Worm (Caenorhabditis elegans) whole organism, young adult: ENCODE data around the gene idpp-11.

Experiments
- B0019.2 ChIP-seq: fragments of 200-800 bp; sonication (Bioruptor generic); conservative IDR thresholded peaks from 2 replicates; pipeline ENCODE4 v1.3.6; 2022; ENCODE audit warnings: missing genetic modification reagents, missing genetic modification characterization, missing compliant biosample characterization
- C06A6.2 ChIP-seq: fragments of 200-800 bp; sonication (Bioruptor generic); conservative IDR thresholded peaks from 2 replicates; pipeline ENCODE4 v1.3.6; 2022; ENCODE audit warnings: missing genetic modification characterization, missing compliant biosample characterization
- F10E7.11 ChIP-seq: sonication (generic microtip); optimal IDR thresholded peaks from 2 replicates; lab custom pipeline; 2017; ENCODE audit warnings: mild to moderate bottlenecking, missing genetic modification characterization, moderate library complexity, missing compliant biosample characterization
- F33H1.4 ChIP-seq: fragments of 200-800 bp; sonication (Bioruptor generic); IDR thresholded peaks from 2 replicates; pipeline ENCODE4 v1.3.6; 2022; ENCODE audit warnings: missing genetic modification reagents, missing genetic modification characterization, missing compliant biosample characterization
- F52B5.7 ChIP-seq: sonication (generic microtip); optimal IDR thresholded peaks from 2 replicates; lab custom pipeline; 2016; ENCODE audit warnings: mild to moderate bottlenecking, missing genetic modification characterization, missing compliant biosample characterization
- F57A8.1 ChIP-seq: fragments of 200-800 bp; sonication (Bioruptor generic); optimal IDR thresholded peaks from 2 replicates; lab custom pipeline; 2018; ENCODE audit warnings: mild to moderate bottlenecking, missing genetic modification characterization, moderate library complexity, missing compliant biosample characterization
- T26A5.8 ChIP-seq: sonication (generic microtip); optimal IDR thresholded peaks from 2 replicates; lab custom pipeline; 2016; ENCODE audit warnings: missing genetic modification characterization, missing compliant biosample characterization
- Y53F4B.3 ChIP-seq: fragments of 200-800 bp; sonication (Bioruptor generic); IDR thresholded peaks from 2 replicates; pipeline ENCODE4 v1.3.6; 2022; ENCODE audit warnings: missing genetic modification reagents, missing genetic modification characterization, missing compliant biosample characterization
- Y95B8A.8 ChIP-seq: fragments of 200-800 bp; sonication (Bioruptor generic); IDR thresholded peaks from 2 replicates; pipeline ENCODE4 v1.3.6; 2022; ENCODE audit warnings: missing genetic modification reagents, missing genetic modification characterization, missing compliant biosample characterization
- attf-5 ChIP-seq: fragments of 200-800 bp; sonication (Bioruptor generic); optimal IDR thresholded peaks from 2 replicates; lab custom pipeline; 2018; ENCODE audit warnings: mild to moderate bottlenecking, missing genetic modification characterization, missing compliant biosample characterization
- ceh-100 ChIP-seq: fragments of 200-800 bp; sonication (Bioruptor generic); IDR thresholded peaks from 2 replicates; pipeline ENCODE4 v1.3.6; 2022; ENCODE audit warnings: missing genetic modification reagents, missing genetic modification characterization, missing compliant biosample characterization
- ceh-58 ChIP-seq: fragments of 200-800 bp; sonication (Bioruptor generic); IDR thresholded peaks from 2 replicates; pipeline ENCODE4 v1.3.6; 2022; ENCODE audit warnings: missing genetic modification characterization, missing compliant biosample characterization
- ceh-79 ChIP-seq: sonication (generic microtip); optimal IDR thresholded peaks from 2 replicates; lab custom pipeline; 2017; ENCODE audit warnings: mild to moderate bottlenecking, missing genetic modification characterization, missing compliant biosample characterization
- ceh-91 ChIP-seq: fragments of 200-800 bp; sonication (Bioruptor generic); IDR thresholded peaks from 2 replicates; pipeline ENCODE4 v1.3.6; 2022; ENCODE audit warnings: missing genetic modification reagents, missing genetic modification characterization, missing compliant biosample characterization
- chd-7 ChIP-seq: sonication (generic microtip); optimal IDR thresholded peaks from 2 replicates; lab custom pipeline; 2016; ENCODE audit warnings: mild to moderate bottlenecking, missing genetic modification characterization, moderate library complexity, missing compliant biosample characterization
- dpff-1 ChIP-seq: sonication (generic microtip); optimal IDR thresholded peaks from 2 replicates; lab custom pipeline; 2017; ENCODE audit warnings: mild to moderate bottlenecking, missing genetic modification characterization, missing compliant biosample characterization
- egl-18 ChIP-seq: fragments of 200-800 bp; sonication (Bioruptor generic); IDR thresholded peaks from 2 replicates; pipeline ENCODE4 v1.3.6; 2022; ENCODE audit warnings: missing genetic modification reagents, missing genetic modification characterization, missing compliant biosample characterization
- egl-44 ChIP-seq: fragments of 200-800 bp; sonication (Bioruptor generic); IDR thresholded peaks from 2 replicates; pipeline ENCODE4 v1.3.6; 2022; ENCODE audit warnings: missing genetic modification reagents, missing genetic modification characterization, missing compliant biosample characterization
- egrh-3 ChIP-seq: fragments of 200-800 bp; sonication (Bioruptor generic); IDR thresholded peaks from 2 replicates; pipeline ENCODE4 v1.3.6; 2022; ENCODE audit warnings: missing genetic modification reagents, missing genetic modification characterization, missing compliant biosample characterization
- him-1 ChIP-seq: sonication (generic microtip); optimal IDR thresholded peaks from 2 replicates; lab custom pipeline; 2016; ENCODE audit warnings: missing genotype, missing genetic modification reagents, missing genetic modification characterization, missing compliant biosample characterization
- hmg-20 ChIP-seq: fragments of 200-800 bp; sonication (Bioruptor generic); IDR thresholded peaks from 2 replicates; pipeline ENCODE4 v1.3.6; 2022; ENCODE audit warnings: missing genetic modification reagents, missing genetic modification characterization, missing compliant biosample characterization
- lag-1 ChIP-seq: fragments of 200-800 bp; sonication (Bioruptor generic); IDR thresholded peaks from 2 replicates; pipeline ENCODE4 v1.3.6; 2022; ENCODE audit warnings: missing genetic modification reagents, missing genetic modification characterization, missing compliant biosample characterization
- let-607 ChIP-seq, 2 experiments: fragments of 200-800 bp in 1 of 2; sonication (Bioruptor generic) in 1 of 2; sonication (generic microtip) in 1 of 2; optimal IDR thresholded peaks; 2 replicates each; lab custom pipeline; 2016 to 2018; ENCODE audit warnings: mild to moderate bottlenecking in 2 of 2, missing compliant biosample characterization in 2 of 2, missing genetic modification characterization in 2 of 2, moderate library complexity in 2 of 2, missing genotype in 1 of 2
- lin-40 ChIP-seq: sonication (generic microtip); optimal IDR thresholded peaks from 2 replicates; lab custom pipeline; 2016; ENCODE audit warnings: missing genetic modification characterization, mild to moderate bottlenecking, missing compliant biosample characterization, missing genotype, missing genetic modification reagents
- lir-1 ChIP-seq: fragments of 200-800 bp; sonication (Bioruptor generic); conservative IDR thresholded peaks from 2 replicates; pipeline ENCODE4 v1.3.6; 2022; ENCODE audit warnings: missing genetic modification reagents, missing genetic modification characterization, missing compliant biosample characterization
- madf-10 ChIP-seq: sonication (generic microtip); optimal IDR thresholded peaks from 2 replicates; lab custom pipeline; 2016; ENCODE audit warnings: mild to moderate bottlenecking, missing genetic modification characterization, missing compliant biosample characterization
- mcd-1 ChIP-seq: fragments of 200-800 bp; sonication (Bioruptor generic); IDR thresholded peaks from 2 replicates; pipeline ENCODE4 v1.3.6; 2022; ENCODE audit warnings: missing genetic modification reagents, missing genetic modification characterization, missing compliant biosample characterization
- mel-28 ChIP-seq: sonication (generic microtip); optimal IDR thresholded peaks from 2 replicates; lab custom pipeline; 2016; ENCODE audit warnings: borderline replicate concordance, mild to moderate bottlenecking, missing genetic modification characterization, missing compliant biosample characterization
- nhr-120 ChIP-seq: fragments of 200-800 bp; sonication (Bioruptor generic); IDR thresholded peaks from 2 replicates; pipeline ENCODE4 v1.3.6; 2022; ENCODE audit warnings: missing genetic modification characterization, missing compliant biosample characterization
- nhr-27 ChIP-seq: fragments of 200-800 bp; sonication (Bioruptor generic); optimal IDR thresholded peaks from 2 replicates; lab custom pipeline; 2018; ENCODE audit warnings: mild to moderate bottlenecking, missing genetic modification characterization, moderate library complexity, missing compliant biosample characterization
- nhr-80 ChIP-seq: sonication (generic microtip); optimal IDR thresholded peaks from 2 replicates; lab custom pipeline; 2016; ENCODE audit warnings: missing genetic modification characterization, missing compliant biosample characterization
- nhr-90 ChIP-seq: sonication (generic microtip); optimal IDR thresholded peaks from 2 replicates; lab custom pipeline; 2016; ENCODE audit warnings: missing genotype, mild to moderate bottlenecking, missing genetic modification characterization, missing compliant biosample characterization
- rec-8 ChIP-seq, 2 experiments: sonication (generic microtip); optimal IDR thresholded peaks; 2 replicates each; lab custom pipeline; 2016; ENCODE audit warnings: mild to moderate bottlenecking in 2 of 2, missing genetic modification characterization in 2 of 2, missing genetic modification reagents in 2 of 2, missing genotype in 2 of 2, missing biosample characterization in 1 of 2, missing compliant biosample characterization in 1 of 2, moderate library complexity in 1 of 2
- sdz-38 ChIP-seq: sonication (generic microtip); optimal IDR thresholded peaks from 2 replicates; lab custom pipeline; 2016; ENCODE audit warnings: missing genotype, missing genetic modification characterization, missing compliant biosample characterization
- snpc-3.4 ChIP-seq: sonication (generic microtip); optimal IDR thresholded peaks from 2 replicates; lab custom pipeline; 2017; ENCODE audit warnings: missing genetic modification characterization, mild to moderate bottlenecking, missing compliant biosample characterization, antibody characterized with exemption, moderate library complexity, missing genotype, missing genetic modification reagents
- somi-1 ChIP-seq: fragments of 200-800 bp; sonication (Bioruptor generic); optimal IDR thresholded peaks from 2 replicates; lab custom pipeline; 2018; ENCODE audit warnings: mild to moderate bottlenecking, missing genetic modification characterization, missing compliant biosample characterization
- tlf-1 ChIP-seq: fragments of 200-800 bp; sonication (Bioruptor generic); optimal IDR thresholded peaks from 2 replicates; lab custom pipeline; 2018; ENCODE audit warnings: mild to moderate bottlenecking, missing genetic modification characterization, missing compliant biosample characterization
- unc-130 ChIP-seq: sonication (generic microtip); optimal IDR thresholded peaks from 2 replicates; lab custom pipeline; 2016; ENCODE audit warnings: missing genetic modification reagents, missing genetic modification characterization, missing compliant biosample characterization
- xnd-1 ChIP-seq: sonication (generic microtip); optimal IDR thresholded peaks from 2 replicates; lab custom pipeline; 2016; ENCODE audit warnings: missing genotype, missing genetic modification reagents, missing genetic modification characterization, missing compliant biosample characterization
- zim-3 ChIP-seq: sonication (generic microtip); optimal IDR thresholded peaks from 2 replicates; lab custom pipeline; 2017; ENCODE audit warnings: mild to moderate bottlenecking, missing genetic modification characterization, moderate library complexity, missing compliant biosample characterization
- ztf-22 ChIP-seq: fragments of 200-800 bp; sonication (Bioruptor generic); optimal IDR thresholded peaks from 2 replicates; lab custom pipeline; 2018; ENCODE audit warnings: mild to moderate bottlenecking, missing genetic modification characterization, moderate library complexity, missing compliant biosample characterization

idpp-11 gene

ce11 chrX:7881307-7881706, 39.0 kb downstream of the idpp-11 start:
- TF ChIP-seq F33H1.4 (GFP tag; lab: Robert Waterston, UW) (no peak), nhr-27 (tag; lab: Kevin White, UChicago) (no peak), rec-8 (tag; optimal IDR thresholded peaks at IDR 0.05; lab: Kevin White, UChicago) (no peak), hmg-20 (GFP tag; lab: Robert Waterston, UW) (no peak), snpc-3.4 (tag; lab: Kevin White, UChicago) (no peak), nhr-90 (tag; lab: Kevin White, UChicago) (no peak), him-1 (tag; lab: Kevin White, UChicago) (no peak), xnd-1 (tag; lab: Kevin White, UChicago) (no peak), egl-44 (no peak), Y95B8A.8 (no peak), chd-7 (no peak), F10E7.11 (tag; lab: Kevin White, UChicago) (no peak), C06A6.2 (GFP tag; lab: Robert Waterston, UW) (no peak), ztf-22 (GFP tag; lab: Kevin White, UChicago) (no peak), ceh-58 (GFP tag; lab: Robert Waterston, UW) (no peak)

ce11 chrX:7883994-7884393, 41.7 kb downstream of the idpp-11 start, which contains the start of gene pcyt-2.2:
Gene pcyt-2.2 (plus strand): TSS chrX:7884294.
- TF ChIP-seq T26A5.8 (tag; lab: Kevin White, UChicago): no peak
- no peak for TF ChIP-seq somi-1 (GFP tag; lab: Kevin White, UChicago)
- TF ChIP-seq ceh-100 (GFP tag; lab: Robert Waterston, UW): no peak
- TF ChIP-seq sdz-38 (tag; lab: Kevin White, UChicago): no peak
- TF ChIP-seq nhr-120: no peak
- no peak for TF ChIP-seq mcd-1
- TF ChIP-seq tlf-1 (GFP tag; lab: Kevin White, UChicago): no peak
- TF ChIP-seq F52B5.7 (tag; lab: Kevin White, UChicago): no peak
- TF ChIP-seq unc-130 (GFP tag; lab: Kevin White, UChicago): no peak
- no peak for TF ChIP-seq egrh-3
- no peak for TF ChIP-seq lag-1
- no peak for TF ChIP-seq ceh-79 (tag; lab: Kevin White, UChicago)
- no peak for TF ChIP-seq let-607 (tag; optimal IDR thresholded peaks at IDR 0.05; lab: Kevin White, UChicago)
- no peak for TF ChIP-seq ceh-91 (GFP tag; lab: Robert Waterston, UW)
- no peak for TF ChIP-seq ceh-58 (GFP tag; lab: Robert Waterston, UW)
- TF ChIP-seq nhr-80 (tag; lab: Kevin White, UChicago): no peak
- TF ChIP-seq attf-5 (GFP tag; lab: Kevin White, UChicago): no peak
- TF ChIP-seq F10E7.11 (tag; lab: Kevin White, UChicago): no peak

- TF ChIP-seq him-1 (tag; lab: Kevin White, UChicago) (no peak), zim-3 (tag; lab: Kevin White, UChicago) (no peak), F57A8.1 (GFP tag; lab: Kevin White, UChicago) (no peak), lin-40 (no peak), Y95B8A.8 (no peak), xnd-1 (tag; lab: Kevin White, UChicago) (no peak), mel-28 (tag; lab: Kevin White, UChicago) (no peak), snpc-3.4 (tag; lab: Kevin White, UChicago) (no peak), egl-44 (no peak), madf-10 (no peak), egl-18 (GFP tag; lab: Robert Waterston, UW) (no peak), dpff-1 (tag; lab: Kevin White, UChicago) (no peak), Y53F4B.3 (GFP tag; lab: Robert Waterston, UW) (no peak), lir-1 (no peak), rec-8 (tag; optimal IDR thresholded peaks at IDR 0.05; lab: Kevin White, UChicago) (no peak), B0019.2 (GFP tag; lab: Robert Waterston, UW) (no peak)
Observed at ce11 chrX:7886200-7886599, 43.9 kb downstream of the idpp-11 start.
